Worm (Caenorhabditis elegans) whole organism, L4 larva: ENCODE results near the gene K08H10.10.

Experiments used
- ama-1 ChIP-seq: fragments of 150-350 bp; optimal IDR thresholded peaks from 2 replicates; lab custom pipeline; 2014; ENCODE audit warnings: inconsistent platforms, mixed read lengths
- egl-27 ChIP-seq: sonication (generic microtip); optimal IDR thresholded peaks from 3 replicates; lab custom pipeline; 2017; ENCODE audit warnings: missing biosample characterization, missing genetic modification reagents, missing genetic modification characterization
- hlh-11 ChIP-seq: fragments of 200-800 bp; sonication (Bioruptor generic); optimal IDR thresholded peaks from 2 replicates; lab custom pipeline; 2018; ENCODE audit warnings: mild to moderate bottlenecking, missing genetic modification characterization, missing compliant biosample characterization
- lsy-2 ChIP-seq, 2 experiments: fragments of 150-350 bp in 1 of 2; sonication (generic microtip) in 1 of 2; optimal IDR thresholded peaks; 2 replicates each; lab custom pipeline; 2014 to 2017; ENCODE audit warnings: missing biosample characterization in 2 of 2, missing genetic modification characterization in 2 of 2
- mdl-1 ChIP-seq, 2 experiments: fragments of 150-350 bp in 1 of 2; sonication (generic microtip) in 1 of 2; optimal IDR thresholded peaks; 2 replicates each; lab custom pipeline; 2014 to 2017; ENCODE audit warnings: missing biosample characterization in 2 of 2, missing genetic modification characterization in 2 of 2
- mep-1 ChIP-seq: fragments of 150-350 bp; sonication (generic microtip); optimal IDR thresholded peaks from 3 replicates; lab custom pipeline; 2014; ENCODE audit warnings: missing biosample characterization, missing genetic modification characterization
- nhr-237 ChIP-seq: sonication (generic microtip); optimal IDR thresholded peaks from 2 replicates; lab custom pipeline; 2017; ENCODE audit warnings: missing biosample characterization, missing genetic modification characterization
- nhr-25 ChIP-seq: sonication (generic microtip); optimal IDR thresholded peaks from 2 replicates; lab custom pipeline; 2017; ENCODE audit warnings: missing genetic modification characterization, mild to moderate bottlenecking, missing compliant biosample characterization, antibody characterized with exemption, moderate library complexity, borderline replicate concordance; ENCODE audit not compliant: insufficient read depth
- nhr-28 ChIP-seq: fragments of 150-350 bp; optimal IDR thresholded peaks from 2 replicates; lab custom pipeline; 2014; ENCODE audit warnings: missing biosample characterization, missing genetic modification characterization
- snpc-4 ChIP-seq: fragments of 150-350 bp; optimal IDR thresholded peaks from 2 replicates; lab custom pipeline; 2014; ENCODE audit warnings: missing biosample characterization, missing genetic modification characterization
- unc-39 ChIP-seq: sonication (generic microtip); optimal IDR thresholded peaks from 2 replicates; lab custom pipeline; 2017; ENCODE audit warnings: missing biosample characterization, missing genetic modification characterization
- zag-1 ChIP-seq: fragments of 150-350 bp; optimal IDR thresholded peaks from 2 replicates; lab custom pipeline; 2014; ENCODE audit warnings: missing biosample characterization, missing genetic modification characterization

ce11 chrV:10011623-10012022 lies 10.8 kb downstream of the K08H10.10 start, which contains the start of gene lea-1:
- no peak for TF ChIP-seq ama-1 (lab: Kevin White, UChicago)
- no peak for TF ChIP-seq nhr-25 (tag; lab: Kevin White, UChicago)
- no peak for TF ChIP-seq mdl-1 (tag; optimal IDR thresholded peaks at IDR 0.05; lab: Kevin White, UChicago)
- TF ChIP-seq mep-1 = no peak
- no peak for TF ChIP-seq nhr-237 (tag; lab: Kevin White, UChicago)
- TF ChIP-seq zag-1 (tag; lab: Kevin White, UChicago) = no peak
- TF ChIP-seq snpc-4 (tag; lab: Kevin White, UChicago) = no peak
- TF ChIP-seq nhr-28 = no peak
- TF ChIP-seq hlh-11 (tag; lab: Kevin White, UChicago) = no peak
- TF ChIP-seq lsy-2 (tag; optimal IDR thresholded peaks at IDR 0.05; lab: Kevin White, UChicago) = no peak
- TF ChIP-seq egl-27 (tag; lab: Kevin White, UChicago) = no peak
- no peak for TF ChIP-seq unc-39 (tag; lab: Kevin White, UChicago)
